Fruit fly (Drosophila melanogaster) whole organism, adult: ENCODE results near the gene CG17230.

Experiments
- CG11617 ChIP-seq: fragments of 200-800 bp; sonication (Bioruptor generic); optimal IDR thresholded peaks from 2 replicates; lab custom pipeline; 2017; ENCODE audit warnings: mild to moderate bottlenecking, missing biosample characterization, missing genetic modification reagents, missing genetic modification characterization
- CG12768 ChIP-seq: fragments of 200-800 bp; sonication (Bioruptor generic); optimal IDR thresholded peaks from 2 replicates; lab custom pipeline; 2017; ENCODE audit warnings: missing biosample characterization, missing genetic modification characterization, mild to moderate bottlenecking, moderate library complexity, missing genetic modification reagents
- CG14711 ChIP-seq: fragments of 200-800 bp; sonication (Bioruptor generic); optimal IDR thresholded peaks from 2 replicates; lab custom pipeline; 2018; ENCODE audit warnings: missing biosample characterization, mild to moderate bottlenecking, missing genetic modification characterization, moderate library complexity
- CG1620 ChIP-seq: fragments of 200-800 bp; sonication (Bioruptor generic); optimal IDR thresholded peaks from 2 replicates; lab custom pipeline; 2016; ENCODE audit warnings: missing biosample characterization, missing genetic modification characterization
- CG33017 ChIP-seq: fragments of 200-800 bp; sonication (Bioruptor generic); optimal IDR thresholded peaks from 2 replicates; lab custom pipeline; 2018; ENCODE audit warnings: missing biosample characterization, mild to moderate bottlenecking, missing genetic modification characterization, moderate library complexity
- CG5204 ChIP-seq: fragments of 200-800 bp; sonication (Bioruptor generic); optimal IDR thresholded peaks from 2 replicates; lab custom pipeline; 2016; ENCODE audit warnings: missing biosample characterization, missing genetic modification characterization
- CG7045 ChIP-seq: fragments of 200-800 bp; sonication (Bioruptor generic); optimal IDR thresholded peaks from 2 replicates; lab custom pipeline; 2017; ENCODE audit warnings: missing biosample characterization, mild to moderate bottlenecking, missing genetic modification characterization
- CG7101 ChIP-seq: fragments of 200-800 bp; sonication (Bioruptor generic); optimal IDR thresholded peaks from 2 replicates; lab custom pipeline; 2018; ENCODE audit warnings: missing biosample characterization, mild to moderate bottlenecking, missing genetic modification characterization, moderate library complexity
- Clk ChIP-seq: fragments of 200-800 bp; sonication (Bioruptor generic); optimal IDR thresholded peaks from 2 replicates; lab custom pipeline; 2017; ENCODE audit warnings: missing biosample characterization, missing genetic modification characterization
- Crg-1 ChIP-seq: fragments of 200-800 bp; sonication (Bioruptor generic); optimal IDR thresholded peaks from 2 replicates; lab custom pipeline; 2016; ENCODE audit warnings: missing biosample characterization, missing genetic modification characterization
- Hr96 ChIP-seq: fragments of 200-800 bp; sonication (Bioruptor generic); optimal IDR thresholded peaks from 2 replicates; lab custom pipeline; 2016; ENCODE audit warnings: missing biosample characterization, missing genetic modification characterization
- Mnt ChIP-seq: fragments of 200-800 bp; sonication (Bioruptor generic); optimal IDR thresholded peaks from 2 replicates; lab custom pipeline; 2016; ENCODE audit warnings: missing biosample characterization, mild to moderate bottlenecking, missing genetic modification characterization
- bab1 ChIP-seq: fragments of 200-800 bp; sonication (Bioruptor generic); optimal IDR thresholded peaks from 3 replicates; lab custom pipeline; 2019; ENCODE audit warnings: missing biosample characterization, mild to moderate bottlenecking, missing genetic modification characterization, moderate library complexity
- cic ChIP-seq: fragments of 200-800 bp; sonication (Bioruptor generic); optimal IDR thresholded peaks from 2 replicates; lab custom pipeline; 2017; ENCODE audit warnings: missing biosample characterization, mild to moderate bottlenecking, missing genetic modification characterization, moderate library complexity
- cnc ChIP-seq, 2 experiments: fragments of >200 bp; optimal IDR thresholded peaks; 2 replicates each; lab custom pipeline; 2017
- kay ChIP-seq: fragments of 200-800 bp; sonication (Bioruptor generic); peaks from one replicate; lab custom pipeline; 2016; ENCODE audit warnings: missing biosample characterization, missing genetic modification characterization, borderline replicate concordance
- ovo ChIP-seq: fragments of 200-800 bp; sonication (Bioruptor generic); optimal IDR thresholded peaks from 2 replicates; lab custom pipeline; 2016; ENCODE audit warnings: missing biosample characterization, missing genetic modification characterization
- pad ChIP-seq: fragments of 200-800 bp; sonication (Bioruptor generic); optimal IDR thresholded peaks from 3 replicates; lab custom pipeline; 2017; ENCODE audit warnings: missing biosample characterization, missing genetic modification characterization, mild to moderate bottlenecking, moderate library complexity, missing genetic modification reagents
- tj ChIP-seq: fragments of 200-800 bp; sonication (Bioruptor generic); optimal IDR thresholded peaks from 3 replicates; lab custom pipeline; 2017; ENCODE audit warnings: missing biosample characterization, mild to moderate bottlenecking, missing genetic modification characterization, moderate library complexity
- toe ChIP-seq: fragments of 200-800 bp; sonication (Bioruptor generic); optimal IDR thresholded peaks from 2 replicates; lab custom pipeline; 2016; ENCODE audit warnings: missing biosample characterization, missing genetic modification characterization

The CG17230 gene

dm6 chr3R:11460502-11461358, 23.1 kb downstream of the CG17230 start, which contains the start of gene PGRP-LB:
Gene PGRP-LB (minus strand): TSS chr3R:11460552.
- TF ChIP-seq CG1620 (GFP tag; lab: Kevin White, UChicago) (no peak), Hr96 (peak; percentile 14), cnc (optimal IDR thresholded peaks at IDR 0.05; lab: Kevin White, UChicago) (no peak), CG7101 (tag; lab: Kevin White, UChicago) (no peak), ovo (GFP tag; lab: Kevin White, UChicago) (no peak), Clk (GFP tag; lab: Kevin White, UChicago) (no peak), CG14711 (no peak), CG33017 (tag; lab: Kevin White, UChicago) (no peak), tj (GFP tag; lab: Kevin White, UChicago) (no peak), CG11617 (GFP tag; lab: Kevin White, UChicago) (peak; percentile 27), pad (GFP tag; lab: Kevin White, UChicago) (no peak), cic (GFP tag; lab: Kevin White, UChicago) (peak; percentile 65), kay (GFP tag; lab: Kevin White, UChicago) (peak; percentile 14), Crg-1 (GFP tag; lab: Kevin White, UChicago) (no peak), CG12768 (peak; percentile 28), CG5204 (GFP tag; lab: Kevin White, UChicago) (no peak), Mnt (GFP tag; lab: Kevin White, UChicago) (no peak), bab1 (GFP tag; lab: Kevin White, UChicago) (no peak), CG7045 (no peak), toe (GFP tag; lab: Kevin White, UChicago) (no peak)

dm6 chr3R:11467812-11468211, 30.2 kb downstream of the CG17230 start:
- TF ChIP-seq pad (GFP tag; lab: Kevin White, UChicago) (no peak), CG7101 (tag; lab: Kevin White, UChicago) (no peak), Crg-1 (GFP tag; lab: Kevin White, UChicago) (no peak), tj (GFP tag; lab: Kevin White, UChicago) (no peak), CG7045 (no peak), CG5204 (GFP tag; lab: Kevin White, UChicago) (no peak), CG33017 (tag; lab: Kevin White, UChicago) (no peak)

- no peak for TF ChIP-seq CG7101 (tag; lab: Kevin White, UChicago)
- TF ChIP-seq CG12768, result no peak
- no peak for TF ChIP-seq Crg-1 (GFP tag; lab: Kevin White, UChicago)
- TF ChIP-seq cic (GFP tag; lab: Kevin White, UChicago), result no peak
- TF ChIP-seq CG11617 (GFP tag; lab: Kevin White, UChicago), result no peak
- no peak for TF ChIP-seq CG5204 (GFP tag; lab: Kevin White, UChicago)
- no peak for TF ChIP-seq CG1620 (GFP tag; lab: Kevin White, UChicago)
- no peak for TF ChIP-seq CG33017 (tag; lab: Kevin White, UChicago)
These were observed 32.2 kb downstream of the CG17230 start for dm6 chr3R:11469745-11470144.

dm6 chr3R:11483328-11483868, 45.8 kb downstream of the CG17230 start:
- TF ChIP-seq Clk (GFP tag; lab: Kevin White, UChicago), result no peak
- no peak for TF ChIP-seq toe (GFP tag; lab: Kevin White, UChicago)
- TF ChIP-seq cic (GFP tag; lab: Kevin White, UChicago), result no peak
- TF ChIP-seq Crg-1 (GFP tag; lab: Kevin White, UChicago), result no peak
- no peak for TF ChIP-seq CG1620 (GFP tag; lab: Kevin White, UChicago)
- no peak for TF ChIP-seq Hr96
- TF ChIP-seq kay (GFP tag; lab: Kevin White, UChicago), result no peak
- no peak for TF ChIP-seq CG14711
- TF ChIP-seq cnc (optimal IDR thresholded peaks at IDR 0.05; lab: Kevin White, UChicago), result no peak
- no peak for TF ChIP-seq CG33017 (tag; lab: Kevin White, UChicago)
- no peak for TF ChIP-seq bab1 (GFP tag; lab: Kevin White, UChicago)
- TF ChIP-seq pad (GFP tag; lab: Kevin White, UChicago), result no peak
- TF ChIP-seq tj (GFP tag; lab: Kevin White, UChicago), result no peak
- no peak for TF ChIP-seq CG7101 (tag; lab: Kevin White, UChicago)
- no peak for TF ChIP-seq CG11617 (GFP tag; lab: Kevin White, UChicago)

- TF ChIP-seq Clk (GFP tag; lab: Kevin White, UChicago), result no peak
- TF ChIP-seq tj (GFP tag; lab: Kevin White, UChicago), result no peak
- no peak for TF ChIP-seq CG1620 (GFP tag; lab: Kevin White, UChicago)
- no peak for TF ChIP-seq pad (GFP tag; lab: Kevin White, UChicago)
- TF ChIP-seq CG14711, result no peak
- TF ChIP-seq ovo (GFP tag; lab: Kevin White, UChicago), result no peak
- TF ChIP-seq CG33017 (tag; lab: Kevin White, UChicago), result no peak
- TF ChIP-seq toe (GFP tag; lab: Kevin White, UChicago), result no peak
- TF ChIP-seq CG5204 (GFP tag; lab: Kevin White, UChicago), result no peak
- TF ChIP-seq cnc (optimal IDR thresholded peaks at IDR 0.05; lab: Kevin White, UChicago), result no peak
- TF ChIP-seq cic (GFP tag; lab: Kevin White, UChicago), result no peak
- TF ChIP-seq bab1 (GFP tag; lab: Kevin White, UChicago), result no peak
- no peak for TF ChIP-seq kay (GFP tag; lab: Kevin White, UChicago)
These were observed 52.7 kb downstream of the CG17230 start for dm6 chr3R:11490269-11490668.
